Fruit fly (Drosophila melanogaster) whole organism, embryonic: ENCODE measurements around the gene abo.

Experiments used
- Atf6 ChIP-seq: fragments of 200-800 bp; sonication (Bioruptor generic); IDR thresholded peaks from 2 replicates; pipeline ENCODE4 v1.3.6; 2022; ENCODE audit warnings: missing biosample characterization, missing genetic modification characterization
- CG10147 ChIP-seq: fragments of 200-800 bp; sonication (Bioruptor generic); optimal IDR thresholded peaks from 2 replicates; lab custom pipeline; 2019; ENCODE audit warnings: missing biosample characterization, mild to moderate bottlenecking, missing genetic modification characterization, moderate library complexity
- CG11085 ChIP-seq: fragments of 200-800 bp; sonication (Bioruptor generic); IDR thresholded peaks from 2 replicates; pipeline ENCODE4 v1.3.6; 2022; ENCODE audit warnings: missing biosample characterization, missing genetic modification characterization
- CG11398 ChIP-seq: fragments of 200-800 bp; sonication (Bioruptor generic); optimal IDR thresholded peaks from 2 replicates; lab custom pipeline; 2016; ENCODE audit warnings: missing biosample characterization, missing genetic modification characterization
- CG11696 ChIP-seq: fragments of 200-800 bp; sonication (Bioruptor generic); IDR thresholded peaks from 2 replicates; pipeline ENCODE4 v1.3.6; 2022; ENCODE audit warnings: missing biosample characterization, missing genetic modification characterization
- CG1233 ChIP-seq: fragments of 200-800 bp; sonication (Bioruptor generic); optimal IDR thresholded peaks from 4 replicates; lab custom pipeline; 2018; ENCODE audit warnings: missing biosample characterization, mild to moderate bottlenecking, missing genetic modification characterization
- CG13287 ChIP-seq: fragments of 200-800 bp; sonication (Bioruptor generic); IDR thresholded peaks from 2 replicates; pipeline ENCODE4 v1.3.6; 2022; ENCODE audit warnings: missing biosample characterization, missing genetic modification characterization; ENCODE audit not compliant: partially characterized antibody
- CG15514 ChIP-seq: fragments of 200-800 bp; sonication (Bioruptor generic); optimal IDR thresholded peaks from 3 replicates; lab custom pipeline; 2017; ENCODE audit warnings: missing biosample characterization, missing genetic modification characterization, mild to moderate bottlenecking, moderate library complexity, missing genetic modification reagents
- CG15601 ChIP-seq: fragments of 200-800 bp; sonication (Bioruptor generic); optimal IDR thresholded peaks from 3 replicates; lab custom pipeline; 2019; ENCODE audit warnings: missing biosample characterization, mild to moderate bottlenecking, missing genetic modification characterization, moderate library complexity
- CG16779 ChIP-seq: fragments of 200-800 bp; sonication (Bioruptor generic); IDR thresholded peaks from 2 replicates; pipeline ENCODE4 v1.3.6; 2022; ENCODE audit warnings: missing biosample characterization, missing genetic modification characterization
- CG17568 ChIP-seq: fragments of 200-800 bp; sonication (Bioruptor generic); optimal IDR thresholded peaks from 2 replicates; lab custom pipeline; 2018; ENCODE audit warnings: missing biosample characterization, mild to moderate bottlenecking, missing genetic modification characterization, moderate library complexity
- CG2120 ChIP-seq: fragments of 200-800 bp; sonication (Bioruptor generic); optimal IDR thresholded peaks from 3 replicates; lab custom pipeline; 2016; ENCODE audit warnings: missing biosample characterization, missing genetic modification characterization
- CG2712 ChIP-seq: fragments of 200-800 bp; optimal IDR thresholded peaks from 3 replicates; lab custom pipeline; 2019; ENCODE audit warnings: missing biosample characterization, mild to moderate bottlenecking, missing genetic modification characterization, moderate library complexity
- CG30431 ChIP-seq: fragments of 200-800 bp; sonication (Bioruptor generic); optimal IDR thresholded peaks from 2 replicates; lab custom pipeline; 2017; ENCODE audit warnings: missing biosample characterization, missing genetic modification characterization
- CG4424 ChIP-seq: fragments of 200-800 bp; sonication (Bioruptor generic); optimal IDR thresholded peaks from 3 replicates; lab custom pipeline; 2016; ENCODE audit warnings: missing biosample characterization, missing genetic modification characterization
- CG4707 ChIP-seq: fragments of 200-800 bp; sonication (Bioruptor generic); optimal IDR thresholded peaks from 2 replicates; lab custom pipeline; 2018; ENCODE audit warnings: missing biosample characterization, mild to moderate bottlenecking, missing genetic modification characterization, moderate library complexity
- CG5245 ChIP-seq: fragments of 200-800 bp; sonication (Bioruptor generic); optimal IDR thresholded peaks from 3 replicates; lab custom pipeline; 2016; ENCODE audit warnings: missing biosample characterization, missing genetic modification characterization
- CG6272 ChIP-seq: fragments of 200-800 bp; sonication (Bioruptor generic); IDR thresholded peaks from 2 replicates; pipeline ENCODE4 v1.3.6; 2022; ENCODE audit warnings: missing biosample characterization, missing genetic modification characterization
- CG6689 ChIP-seq: fragments of 200-800 bp; sonication (Bioruptor generic); IDR thresholded peaks from 2 replicates; pipeline ENCODE4 v1.3.6; 2022; ENCODE audit warnings: missing biosample characterization, missing genetic modification characterization
- CG8281 ChIP-seq: fragments of 200-800 bp; sonication (Bioruptor generic); optimal IDR thresholded peaks from 2 replicates; lab custom pipeline; 2018; ENCODE audit warnings: missing biosample characterization, mild to moderate bottlenecking, missing genetic modification characterization, moderate library complexity
- CG8478 ChIP-seq: fragments of >200 bp; optimal IDR thresholded peaks from 2 replicates; lab custom pipeline; 2018
- CG8765 ChIP-seq: fragments of 200-800 bp; sonication (Bioruptor generic); IDR thresholded peaks from 2 replicates; pipeline ENCODE4 v1.3.6; 2022; ENCODE audit warnings: missing biosample characterization, missing genetic modification characterization
- D ChIP-seq, 2 experiments: fragments of 200-800 bp in 1 of 2; fragments of >200 bp in 1 of 2; sonication (Bioruptor generic) in 1 of 2; optimal IDR thresholded peaks; 2 replicates in 1 of 2; 3 replicates in 1 of 2; lab custom pipeline; 2017; ENCODE audit warnings: mild to moderate bottlenecking in 1 of 2, missing biosample characterization in 1 of 2, missing genetic modification characterization in 1 of 2, missing genetic modification reagents in 1 of 2
- Dref ChIP-seq: fragments of 200-800 bp; sonication (Bioruptor generic); IDR thresholded peaks from 2 replicates; pipeline ENCODE4 v1.3.6; 2022; ENCODE audit warnings: missing biosample characterization, missing genetic modification characterization
- HmgZ ChIP-seq: fragments of 200-800 bp; sonication (Bioruptor generic); optimal IDR thresholded peaks from 2 replicates; lab custom pipeline; 2018; ENCODE audit warnings: missing biosample characterization, mild to moderate bottlenecking, missing genetic modification characterization
- Lim3 ChIP-seq: fragments of 200-800 bp; sonication (Bioruptor generic); IDR thresholded peaks from 2 replicates; pipeline ENCODE4 v1.3.6; 2022; ENCODE audit warnings: missing biosample characterization, missing genetic modification characterization
- MESR4 ChIP-seq: fragments of 200-800 bp; sonication (Bioruptor generic); optimal IDR thresholded peaks from 2 replicates; lab custom pipeline; 2018; ENCODE audit warnings: missing biosample characterization, mild to moderate bottlenecking, missing genetic modification characterization, moderate library complexity
- Med ChIP-seq: fragments of 200-800 bp; sonication (Bioruptor generic); peaks from one replicate; lab custom pipeline; 2016; ENCODE audit warnings: missing biosample characterization, missing genetic modification characterization, mild to moderate bottlenecking, inconsistent platforms, moderate library complexity
- Meics ChIP-seq: fragments of 200-800 bp; sonication (Bioruptor generic); optimal IDR thresholded peaks from 2 replicates; lab custom pipeline; 2017; ENCODE audit warnings: missing biosample characterization, mild to moderate bottlenecking, missing genetic modification characterization
- Opbp ChIP-seq: fragments of 200-800 bp; sonication (Bioruptor generic); IDR thresholded peaks from 3 replicates; pipeline ENCODE4 v1.3.6; 2022; ENCODE audit warnings: missing biosample characterization, missing genetic modification characterization; ENCODE audit not compliant: partially characterized antibody
- Rx ChIP-seq: fragments of 200-800 bp; sonication (Bioruptor generic); IDR thresholded peaks from 2 replicates; pipeline ENCODE4 v1.3.6; 2022; ENCODE audit warnings: missing biosample characterization, missing genetic modification characterization
- Vsx1 ChIP-seq: fragments of 200-800 bp; sonication (Bioruptor generic); optimal IDR thresholded peaks from 2 replicates; lab custom pipeline; 2017; ENCODE audit warnings: missing biosample characterization, mild to moderate bottlenecking, missing genetic modification characterization, missing genetic modification reagents
- az2 ChIP-seq: fragments of 200-800 bp; sonication (Bioruptor generic); optimal IDR thresholded peaks from 3 replicates; lab custom pipeline; 2016; ENCODE audit warnings: missing biosample characterization, missing genetic modification characterization
- bab2 ChIP-seq: fragments of 200-800 bp; sonication (Bioruptor generic); optimal IDR thresholded peaks from 2 replicates; lab custom pipeline; 2016; ENCODE audit warnings: missing biosample characterization, missing genetic modification characterization
- cato ChIP-seq: fragments of 200-800 bp; sonication (Bioruptor generic); optimal IDR thresholded peaks from 2 replicates; lab custom pipeline; 2016; ENCODE audit warnings: missing biosample characterization, missing genetic modification characterization, borderline replicate concordance
- da ChIP-seq: fragments of 200-800 bp; sonication (Bioruptor generic); optimal IDR thresholded peaks from 2 replicates; lab custom pipeline; 2016; ENCODE audit warnings: missing biosample characterization, missing genetic modification characterization
- en ChIP-seq: fragments of 200-800 bp; sonication (Bioruptor generic); optimal IDR thresholded peaks from 2 replicates; lab custom pipeline; 2016; ENCODE audit warnings: missing biosample characterization, missing genetic modification characterization
- her ChIP-seq: fragments of 200-800 bp; sonication (Bioruptor generic); optimal IDR thresholded peaks from 2 replicates; lab custom pipeline; 2016; ENCODE audit warnings: missing biosample characterization, missing genetic modification characterization
- ken ChIP-seq: fragments of 200-800 bp; sonication (Bioruptor generic); IDR thresholded peaks from 3 replicates; pipeline ENCODE4 v1.3.6; 2022; ENCODE audit warnings: missing biosample characterization, missing genetic modification characterization
- lab ChIP-seq: fragments of 200-800 bp; sonication (Bioruptor generic); optimal IDR thresholded peaks from 3 replicates; lab custom pipeline; 2017; ENCODE audit warnings: missing biosample characterization, missing genetic modification characterization, mild to moderate bottlenecking, moderate library complexity, missing genetic modification reagents
- lilli ChIP-seq: fragments of 200-800 bp; sonication (Bioruptor generic); optimal IDR thresholded peaks from 3 replicates; lab custom pipeline; 2016; ENCODE audit warnings: missing biosample characterization, missing genetic modification characterization
- nerfin-2 ChIP-seq: fragments of 200-800 bp; sonication (Bioruptor generic); IDR thresholded peaks from 2 replicates; pipeline ENCODE4 v1.3.6; 2022; ENCODE audit warnings: missing biosample characterization, missing genetic modification characterization; ENCODE audit not compliant: partially characterized antibody
- rib ChIP-seq: fragments of 200-800 bp; sonication (Bioruptor generic); IDR thresholded peaks from 2 replicates; pipeline ENCODE4 v1.3.6; 2022; ENCODE audit warnings: missing biosample characterization, missing genetic modification characterization
- sd ChIP-seq: fragments of 200-800 bp; sonication (Bioruptor generic); optimal IDR thresholded peaks from 3 replicates; lab custom pipeline; 2018; ENCODE audit warnings: missing biosample characterization, mild to moderate bottlenecking, missing genetic modification characterization, moderate library complexity
- tup ChIP-seq: fragments of 200-800 bp; sonication (Bioruptor generic); optimal IDR thresholded peaks from 2 replicates; lab custom pipeline; 2016; ENCODE audit warnings: missing biosample characterization, mild to moderate bottlenecking, missing genetic modification characterization, moderate library complexity
- vnd ChIP-seq: fragments of 200-800 bp; sonication (Bioruptor generic); IDR thresholded peaks from 3 replicates; pipeline ENCODE4 v1.3.6; 2022; ENCODE audit warnings: missing biosample characterization, missing genetic modification characterization; ENCODE audit not compliant: partially characterized antibody
- vvl ChIP-seq: fragments of 200-800 bp; sonication (Bioruptor generic); IDR thresholded peaks from 2 replicates; pipeline ENCODE4 v1.3.6; 2022; ENCODE audit warnings: missing biosample characterization, missing genetic modification characterization

Gene abo

dm6 chr2L:10976864-10977586 is 1.9 kb upstream of the abo start (continued):
- TF ChIP-seq CG11696 (GFP tag; lab: Robert Waterston, UW) (no peak), MESR4 (peak; percentile 92), CG8281 (tag; lab: Kevin White, UChicago) (no peak), HmgZ (tag; lab: Kevin White, UChicago) (peak; percentile 27), CG30431 (no peak), Atf6 (GFP tag; lab: Robert Waterston, UW) (no peak), CG4424 (GFP tag; lab: Kevin White, UChicago) (no peak), CG4707 (GFP tag; lab: Kevin White, UChicago) (no peak), cato (GFP tag; lab: Kevin White, UChicago) (no peak), CG1233 (GFP tag; lab: Kevin White, UChicago) (no peak), lab (GFP tag; lab: Kevin White, UChicago) (no peak), CG10147 (GFP tag; lab: Kevin White, UChicago) (no peak), Rx (GFP tag; lab: Robert Waterston, UW) (no peak), Vsx1 (GFP tag; lab: Kevin White, UChicago) (no peak), CG16779 (GFP tag; lab: Robert Waterston, UW) (peak; percentile 55; the same call in 1 of the 2 replicates), da (GFP tag; lab: Kevin White, UChicago) (no peak), CG6689 (no peak), CG17568 (GFP tag; lab: Kevin White, UChicago) (no peak), lilli (GFP tag; lab: Kevin White, UChicago) (no peak), CG2712 (tag; lab: Kevin White, UChicago) (no peak), sd (tag; lab: Kevin White, UChicago) (no peak), nerfin-2 (GFP tag; lab: Robert Waterston, UW) (0 out of 2 replicates have a peak, but pooled peaks have one; percentile 24), vnd (GFP tag; lab: Robert Waterston, UW) (no peak), rib (GFP tag; lab: Robert Waterston, UW) (0 out of 2 replicates have a peak, but pooled peaks have one; percentile 18), CG6272 (GFP tag; lab: Robert Waterston, UW) (no peak), ken (GFP tag; lab: Robert Waterston, UW) (no peak)

dm6 chr2L:10976046-10976863 is 1.2 kb upstream of the abo start, which contains the start of the genes ATPsynG and SCAR:
ATPsynG (minus strand) TSS chr2L:10976399.
SCAR (plus strand) TSS chr2L:10976772.
- TF ChIP-seq vvl (GFP tag; lab: Robert Waterston, UW) = no peak
- TF ChIP-seq CG15601 = peak; percentile 5
- TF ChIP-seq CG2120 (GFP tag; lab: Kevin White, UChicago) = no peak
- no peak for TF ChIP-seq CG11085
- TF ChIP-seq Opbp (GFP tag; lab: Robert Waterston, UW) = no peak
- no peak for TF ChIP-seq en (GFP tag; lab: Kevin White, UChicago)
- no peak for TF ChIP-seq Med (GFP tag; lab: Kevin White, UChicago)
- no peak for TF ChIP-seq CG8765
- TF ChIP-seq az2 = no peak
- no peak for TF ChIP-seq CG5245
- TF ChIP-seq CG15514 (GFP tag; lab: Kevin White, UChicago) = peak; percentile 1
- TF ChIP-seq CG13287 = no peak
- TF ChIP-seq CG11398 (GFP tag; lab: Kevin White, UChicago) = no peak
- TF ChIP-seq Dref (GFP tag; lab: Robert Waterston, UW) = peak; percentile 56
- no peak for TF ChIP-seq Lim3 (GFP tag; lab: Robert Waterston, UW)
- TF ChIP-seq D (optimal IDR thresholded peaks at IDR 0.05; lab: Kevin White, UChicago) = no peak
- TF ChIP-seq D (GFP tag; optimal IDR thresholded peaks at IDR 0.05; lab: Kevin White, UChicago) = no peak
- TF ChIP-seq Meics (GFP tag; lab: Kevin White, UChicago) = peak; percentile 13
- TF ChIP-seq her = no peak
- no peak for TF ChIP-seq CG10147 (GFP tag; lab: Kevin White, UChicago)
- no peak for TF ChIP-seq tup
- no peak for TF ChIP-seq bab2 (GFP tag; lab: Kevin White, UChicago)
- TF ChIP-seq CG8478 (lab: Kevin White, UChicago) = no peak
